Worm (Caenorhabditis elegans) whole organism, mixed stage, embryonic: ENCODE data around the gene prkl-1.

Experiments
- unc-39 ChIP-seq: fragments of 150-350 bp; optimal IDR thresholded peaks from 2 replicates; lab custom pipeline; 2014; ENCODE audit warnings: missing biosample characterization, missing genetic modification characterization
- ztf-11 ChIP-seq: fragments of 150-350 bp; optimal IDR thresholded peaks from 2 replicates; lab custom pipeline; 2014; ENCODE audit warnings: missing biosample characterization, missing genetic modification characterization

DNA sequence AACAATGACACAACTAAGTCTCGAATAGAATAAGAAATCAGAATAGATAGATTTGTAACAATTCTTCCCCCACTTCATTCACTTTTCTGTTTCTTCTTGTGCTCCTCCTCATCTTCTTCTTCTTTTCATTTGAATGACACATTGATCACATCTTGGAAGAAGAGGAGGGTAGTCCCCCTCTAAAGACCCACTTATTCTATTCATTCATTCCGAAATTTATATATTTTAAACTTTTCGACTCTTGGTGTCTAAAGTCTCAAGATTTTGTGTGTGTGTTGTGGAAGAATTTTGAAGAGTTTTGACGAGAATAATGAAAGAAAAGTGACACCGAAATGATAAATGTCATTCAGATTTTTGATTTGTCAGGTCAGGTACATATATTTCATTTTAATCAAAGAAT lies 4.3 kb upstream of the prkl-1 start:
- TF ChIP-seq ztf-11 (tag; lab: Kevin White, UChicago): no peak
- TF ChIP-seq unc-39: no peak
